Worm (Caenorhabditis elegans) whole organism, L4 larva: ENCODE data around the gene W06D11.1.

ENCODE experiments used
- R02D3.7 ChIP-seq: fragments of 150-350 bp; sonication (generic microtip); optimal IDR thresholded peaks from 3 replicates; lab custom pipeline; 2014; ENCODE audit warnings: missing biosample characterization, missing genetic modification characterization
- Y75B8A.6 ChIP-seq: fragments of 200-800 bp; sonication (Bioruptor generic); IDR thresholded peaks from 2 replicates; pipeline ENCODE4 v1.3.6; 2022; ENCODE audit warnings: missing genetic modification reagents, missing genetic modification characterization, missing compliant biosample characterization
- ZK337.2 ChIP-seq: fragments of 200-800 bp; sonication (Bioruptor generic); IDR thresholded peaks from 2 replicates; pipeline ENCODE4 v1.3.6; 2022; ENCODE audit warnings: missing genetic modification reagents, missing genetic modification characterization, missing compliant biosample characterization
- ZK546.5 ChIP-seq, 2 experiments: sonication (generic microtip); optimal IDR thresholded peaks; 2 replicates each; lab custom pipeline; 2017; ENCODE audit warnings: missing biosample characterization in 2 of 2, missing genetic modification characterization in 2 of 2
- aha-1 ChIP-seq: fragments of 150-350 bp; peaks from one replicate; lab custom pipeline; 2014; ENCODE audit warnings: missing biosample characterization, missing genetic modification characterization
- ama-1 ChIP-seq: fragments of 150-350 bp; optimal IDR thresholded peaks from 2 replicates; lab custom pipeline; 2014; ENCODE audit warnings: inconsistent platforms, mixed read lengths
- ceh-32 ChIP-seq: sonication (generic microtip); optimal IDR thresholded peaks from 2 replicates; lab custom pipeline; 2016; ENCODE audit warnings: mild to moderate bottlenecking, missing genetic modification characterization, missing compliant biosample characterization; ENCODE audit not compliant: poor library complexity
- ceh-44 ChIP-seq: fragments of 200-800 bp; sonication (Bioruptor generic); IDR thresholded peaks from 2 replicates; pipeline ENCODE4 v1.3.6; 2022; ENCODE audit warnings: missing genetic modification reagents, missing genetic modification characterization, missing compliant biosample characterization
- ces-1 ChIP-seq: fragments of 150-350 bp; sonication (generic microtip); optimal IDR thresholded peaks from 4 replicates; lab custom pipeline; 2014; ENCODE audit warnings: missing biosample characterization, missing genetic modification reagents, missing genetic modification characterization
- cey-2 ChIP-seq: sonication (generic microtip); optimal IDR thresholded peaks from 3 replicates; lab custom pipeline; 2017; ENCODE audit warnings: missing genetic modification characterization, mild to moderate bottlenecking, missing compliant biosample characterization, antibody characterized with exemption, borderline replicate concordance; ENCODE audit not compliant: insufficient read depth
- daf-19 ChIP-seq: fragments of 200-800 bp; sonication (Bioruptor generic); conservative IDR thresholded peaks from 2 replicates; pipeline ENCODE4 v1.3.6; 2022; ENCODE audit warnings: missing genetic modification characterization, missing compliant biosample characterization
- dmd-8 ChIP-seq: fragments of 200-800 bp; sonication (Bioruptor generic); IDR thresholded peaks from 2 replicates; pipeline ENCODE4 v1.3.6; 2022; ENCODE audit warnings: missing genetic modification characterization, missing compliant biosample characterization
- egl-43 ChIP-seq: fragments of 200-800 bp; sonication (Bioruptor generic); IDR thresholded peaks from 2 replicates; pipeline ENCODE4 v1.3.6; 2022; ENCODE audit warnings: missing genetic modification reagents, missing genetic modification characterization, missing compliant biosample characterization
- fkh-10 ChIP-seq: fragments of 150-350 bp; optimal IDR thresholded peaks from 2 replicates; lab custom pipeline; 2014; ENCODE audit warnings: missing biosample characterization, missing genetic modification reagents, missing genetic modification characterization
- hif-1 ChIP-seq, 2 experiments: sonication (generic microtip); optimal IDR thresholded peaks; 2 replicates each; lab custom pipeline; 2016 to 2017; ENCODE audit warnings: missing compliant biosample characterization in 2 of 2, missing genetic modification characterization in 2 of 2, missing genetic modification reagents in 2 of 2, missing genotype in 2 of 2, mild to moderate bottlenecking in 1 of 2
- hlh-11 ChIP-seq: fragments of 200-800 bp; sonication (Bioruptor generic); optimal IDR thresholded peaks from 2 replicates; lab custom pipeline; 2018; ENCODE audit warnings: mild to moderate bottlenecking, missing genetic modification characterization, missing compliant biosample characterization
- lin-29 ChIP-seq: fragments of 200-800 bp; sonication (Bioruptor generic); IDR thresholded peaks from 2 replicates; pipeline ENCODE4 v1.3.6; 2022; ENCODE audit warnings: missing genetic modification reagents, missing genetic modification characterization, missing compliant biosample characterization
- lin-38 ChIP-seq: fragments of 200-800 bp; sonication (Bioruptor generic); IDR thresholded peaks from 2 replicates; pipeline ENCODE4 v1.3.6; 2022; ENCODE audit warnings: missing genetic modification reagents, missing genetic modification characterization, missing compliant biosample characterization
- lsy-2 ChIP-seq, 2 experiments: fragments of 150-350 bp in 1 of 2; sonication (generic microtip) in 1 of 2; optimal IDR thresholded peaks; 2 replicates each; lab custom pipeline; 2014 to 2017; ENCODE audit warnings: missing biosample characterization in 2 of 2, missing genetic modification characterization in 2 of 2
- mdt-29 ChIP-seq: fragments of 200-800 bp; sonication (Bioruptor generic); IDR thresholded peaks from 2 replicates; pipeline ENCODE4 v1.3.6; 2022; ENCODE audit warnings: missing genetic modification reagents, missing genetic modification characterization, missing compliant biosample characterization
- mep-1 ChIP-seq: fragments of 150-350 bp; sonication (generic microtip); optimal IDR thresholded peaks from 3 replicates; lab custom pipeline; 2014; ENCODE audit warnings: missing biosample characterization, missing genetic modification characterization
- mxl-2 ChIP-seq: fragments of 200-800 bp; sonication (Bioruptor generic); conservative IDR thresholded peaks from 2 replicates; pipeline ENCODE4 v1.3.6; 2022; ENCODE audit warnings: missing genetic modification reagents, missing genetic modification characterization, missing compliant biosample characterization
- nhr-11 ChIP-seq: fragments of 150-350 bp; optimal IDR thresholded peaks from 2 replicates; lab custom pipeline; 2014; ENCODE audit warnings: missing biosample characterization, missing genetic modification characterization
- nhr-111 ChIP-seq: fragments of 200-800 bp; sonication (Bioruptor generic); optimal IDR thresholded peaks from 2 replicates; lab custom pipeline; 2018; ENCODE audit warnings: mild to moderate bottlenecking, missing genetic modification characterization, missing compliant biosample characterization
- nhr-237 ChIP-seq: sonication (generic microtip); optimal IDR thresholded peaks from 2 replicates; lab custom pipeline; 2017; ENCODE audit warnings: missing biosample characterization, missing genetic modification characterization
- nhr-25 ChIP-seq: sonication (generic microtip); optimal IDR thresholded peaks from 2 replicates; lab custom pipeline; 2017; ENCODE audit warnings: missing genetic modification characterization, mild to moderate bottlenecking, missing compliant biosample characterization, antibody characterized with exemption, moderate library complexity, borderline replicate concordance; ENCODE audit not compliant: insufficient read depth
- nhr-28 ChIP-seq: fragments of 150-350 bp; optimal IDR thresholded peaks from 2 replicates; lab custom pipeline; 2014; ENCODE audit warnings: missing biosample characterization, missing genetic modification characterization
- nhr-48 ChIP-seq: sonication (generic microtip); optimal IDR thresholded peaks from 2 replicates; lab custom pipeline; 2016; ENCODE audit warnings: mild to moderate bottlenecking, missing genetic modification characterization, missing compliant biosample characterization
- set-16 ChIP-seq: fragments of 200-800 bp; sonication (Bioruptor generic); IDR thresholded peaks from 2 replicates; pipeline ENCODE4 v1.3.6; 2022; ENCODE audit warnings: missing genetic modification reagents, missing genetic modification characterization, missing compliant biosample characterization
- snpc-4 ChIP-seq: fragments of 150-350 bp; optimal IDR thresholded peaks from 2 replicates; lab custom pipeline; 2014; ENCODE audit warnings: missing biosample characterization, missing genetic modification characterization
- spr-3 ChIP-seq: fragments of 200-800 bp; sonication (Bioruptor generic); optimal IDR thresholded peaks from 2 replicates; lab custom pipeline; 2018; ENCODE audit warnings: mild to moderate bottlenecking, missing genetic modification characterization, missing compliant biosample characterization
- tag-97 ChIP-seq: fragments of 200-800 bp; sonication (Bioruptor generic); IDR thresholded peaks from 2 replicates; pipeline ENCODE4 v1.3.6; 2022; ENCODE audit warnings: missing genetic modification characterization, missing compliant biosample characterization
- unc-39 ChIP-seq: sonication (generic microtip); optimal IDR thresholded peaks from 2 replicates; lab custom pipeline; 2017; ENCODE audit warnings: missing biosample characterization, missing genetic modification characterization
- unc-62 ChIP-seq, 3 experiments: fragments of 150-350 bp in 1 of 3; sonication (generic microtip); optimal IDR thresholded peaks in 2 of 3; peaks in 1 of 3; 1 replicate in 1 of 3; 2 replicates in 2 of 3; lab custom pipeline; 2014 to 2017; ENCODE audit warnings: missing biosample characterization in 3 of 3, missing genetic modification characterization in 3 of 3, missing genetic modification reagents in 3 of 3, missing genotype in 1 of 3
- zag-1 ChIP-seq: fragments of 150-350 bp; optimal IDR thresholded peaks from 2 replicates; lab custom pipeline; 2014; ENCODE audit warnings: missing biosample characterization, missing genetic modification characterization
- zip-2 ChIP-seq: fragments of 150-350 bp; optimal IDR thresholded peaks from 2 replicates; lab custom pipeline; 2014; ENCODE audit warnings: missing biosample characterization, missing genetic modification characterization
- ztf-11 ChIP-seq: fragments of 150-350 bp; optimal IDR thresholded peaks from 2 replicates; lab custom pipeline; 2014; ENCODE audit warnings: missing biosample characterization, missing genetic modification characterization

W06D11.1 gene

DNA sequence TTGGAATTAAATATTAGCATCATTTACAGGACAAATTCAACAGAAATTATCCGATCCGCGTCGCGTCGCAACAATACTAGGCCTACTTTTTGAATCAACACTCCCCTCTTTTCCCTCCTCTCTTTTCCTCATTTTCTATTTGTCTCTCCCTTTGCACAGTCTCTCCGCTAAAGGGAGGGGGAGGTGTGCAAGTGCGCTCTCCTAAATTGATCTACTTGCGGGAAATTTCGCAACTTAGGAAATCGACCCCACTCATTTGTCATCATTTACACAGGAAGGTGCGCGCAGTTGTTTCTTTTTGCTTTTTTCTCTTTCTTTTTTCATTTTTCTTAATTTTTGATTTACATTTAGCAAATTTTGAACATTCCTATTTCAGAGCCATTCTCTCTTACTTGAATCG is 11.5 kb upstream of the W06D11.1 start, which contains the start of gene C04B4.2:
TSS of gene C04B4.2 (plus strand) at position 371 of the 400 bp plus-strand sequence.
- no peak for TF ChIP-seq nhr-11 (tag; lab: Kevin White, UChicago)
- TF ChIP-seq daf-19 (GFP tag; lab: Robert Waterston, UW): no peak
- no peak for TF ChIP-seq set-16
- no peak for TF ChIP-seq ceh-44 (GFP tag; lab: Robert Waterston, UW)
- TF ChIP-seq lin-29 (GFP tag; lab: Robert Waterston, UW): no peak
- TF ChIP-seq cey-2 (tag; lab: Kevin White, UChicago): no peak
- TF ChIP-seq fkh-10 (GFP tag; lab: Kevin White, UChicago): no peak
- no peak for TF ChIP-seq mep-1 (tag; lab: Kevin White, UChicago)
- TF ChIP-seq ceh-32 (tag; lab: Kevin White, UChicago): no peak
- no peak for TF ChIP-seq ces-1 (GFP tag; lab: Kevin White, UChicago)

- peak; percentile 63 for TF ChIP-seq aha-1
- peak in 1 of 2 experiments; percentile 91 for TF ChIP-seq unc-62 (GFP tag; optimal IDR thresholded peaks at IDR 0.05 in 1 of 2; lab: Kevin White, UChicago)
- TF ChIP-seq unc-62 (tag; optimal IDR thresholded peaks at IDR 0.05; lab: Kevin White, UChicago): no peak
- no peak for TF ChIP-seq ama-1 (lab: Kevin White, UChicago)
Observed at ce11 chrX:12284161-12284560, 10.2 kb upstream of the W06D11.1 start.

DNA sequence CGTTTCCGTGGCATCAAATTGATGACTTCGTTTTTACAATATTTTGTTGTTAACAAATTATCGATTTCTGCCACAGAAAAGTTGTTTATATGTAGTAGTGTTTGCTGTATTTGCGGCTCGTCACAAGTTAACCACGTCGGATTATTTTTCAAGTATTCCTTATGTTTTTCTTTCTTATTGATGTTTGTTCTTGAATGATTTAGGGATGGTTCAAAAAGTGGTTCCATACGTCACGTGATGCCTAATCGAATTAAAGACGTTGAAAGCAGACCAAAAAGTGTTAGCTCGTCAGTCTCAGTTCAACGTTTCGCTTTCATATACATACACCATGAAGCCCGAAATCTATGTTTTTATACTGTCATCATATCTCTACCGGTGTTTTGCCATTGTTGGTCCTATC is 8.9 kb upstream of the W06D11.1 start, which contains the start of gene lips-2:
TSS of gene lips-2 (plus strand) at position 301 of the 400 bp plus-strand sequence.
- TF ChIP-seq nhr-237 (tag; lab: Kevin White, UChicago) (no peak), tag-97 (GFP tag; lab: Robert Waterston, UW) (no peak), mxl-2 (no peak), ama-1 (lab: Kevin White, UChicago) (no peak), lin-29 (GFP tag; lab: Robert Waterston, UW) (no peak), hif-1 (tag; optimal IDR thresholded peaks at IDR 0.05; lab: Kevin White, UChicago) (no peak)

DNA sequence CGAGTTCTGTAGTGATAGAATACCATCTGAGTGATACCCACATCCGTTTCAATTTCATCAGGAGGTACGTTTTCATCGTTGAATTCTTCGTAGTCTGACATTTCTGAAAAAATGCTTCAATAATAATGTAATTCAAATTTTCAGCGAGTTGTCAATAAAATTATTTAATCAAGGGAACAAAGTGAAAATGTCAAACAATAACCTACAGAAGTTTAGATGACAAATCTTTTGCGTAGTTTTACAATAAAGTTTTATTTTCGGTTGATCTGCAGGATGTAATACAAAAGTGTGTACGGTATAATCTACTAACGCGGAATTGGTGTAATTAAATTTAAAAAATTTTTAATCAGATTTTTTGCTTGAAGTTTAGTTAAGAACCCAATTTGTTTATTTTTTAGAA is 6.1 kb upstream of the W06D11.1 start, which contains the start of gene C04B4.5:
TSS of gene C04B4.5 (minus strand) at position 101 of the 400 bp plus-strand sequence.
- TF ChIP-seq egl-43 (GFP tag; lab: Robert Waterston, UW) (no peak), R02D3.7 (tag; lab: Kevin White, UChicago) (no peak), zag-1 (tag; lab: Kevin White, UChicago) (no peak), ztf-11 (tag; lab: Kevin White, UChicago) (no peak), ZK337.2 (GFP tag; lab: Robert Waterston, UW) (no peak), mdt-29 (no peak), hlh-11 (tag; lab: Kevin White, UChicago) (no peak), hif-1 (tag; optimal IDR thresholded peaks at IDR 0.05; lab: Kevin White, UChicago) (no peak)

ce11 chrX:12290539-12290938 is 3.8 kb upstream of the W06D11.1 start, which contains the start of gene C04B4.4:
C04B4.4 (plus strand) TSS chrX:12290839.
- TF ChIP-seq ceh-32 (tag; lab: Kevin White, UChicago): no peak
- no peak for TF ChIP-seq ZK546.5 (tag; optimal IDR thresholded peaks at IDR 0.05; lab: Kevin White, UChicago)
- TF ChIP-seq, all 104 proteins: peak for 0

DNA sequence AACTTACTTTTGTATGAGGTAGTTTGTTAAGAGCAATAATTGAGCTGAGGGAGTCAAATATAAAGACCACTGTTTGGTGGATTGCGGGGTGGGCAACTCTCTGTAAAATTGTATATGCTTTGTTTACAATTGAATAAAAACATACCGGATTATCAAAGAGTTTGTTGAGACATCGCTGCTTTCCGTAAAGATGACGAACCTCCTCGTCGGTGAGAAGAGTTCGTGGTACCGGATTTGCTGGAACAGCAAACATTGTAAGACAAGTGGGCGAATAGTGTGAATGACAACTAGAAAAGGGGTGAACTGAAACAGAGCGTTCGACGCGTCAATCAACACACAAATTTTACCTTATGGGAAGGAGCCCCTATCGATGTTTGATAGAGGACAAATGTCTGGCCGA is 2.0 kb downstream of the W06D11.1 start, which contains the start of gene W06D11.2:
TSS of gene W06D11.2 (minus strand) at position 339 of the 400 bp plus-strand sequence.
- TF ChIP-seq ZK546.5 (tag; optimal IDR thresholded peaks at IDR 0.05; lab: Kevin White, UChicago): no peak
- TF ChIP-seq unc-62 (GFP tag; optimal IDR thresholded peaks at IDR 0.05 in 1 of 2; lab: Kevin White, UChicago): peak in 1 of 2 experiments; percentile 96
- no peak for TF ChIP-seq unc-62 (tag; optimal IDR thresholded peaks at IDR 0.05; lab: Kevin White, UChicago)

DNA sequence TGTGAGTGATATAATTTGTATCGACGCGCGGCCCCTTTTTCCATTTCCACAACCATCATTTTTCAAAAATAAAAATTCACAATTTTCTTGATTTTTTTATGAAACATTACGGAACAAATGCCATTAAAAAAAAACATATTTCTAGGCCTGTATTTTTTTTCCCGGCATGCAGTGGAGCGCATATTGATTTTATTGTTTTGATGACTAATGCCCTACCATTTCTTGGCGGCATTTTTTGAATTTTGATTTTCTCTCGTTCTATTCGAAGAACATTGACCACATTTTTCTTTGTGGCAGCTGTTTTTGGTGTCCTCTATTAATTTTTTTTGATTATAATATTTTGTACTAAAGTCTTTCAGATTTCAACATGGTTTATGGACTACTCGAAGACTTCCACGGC is 4.0 kb downstream of the W06D11.1 start, which contains the start of gene W06D11.3:
TSS of gene W06D11.3 (plus strand) at position 360 of the 400 bp plus-strand sequence.
- TF ChIP-seq spr-3: no peak
- TF ChIP-seq nhr-111: no peak
- no peak for TF ChIP-seq nhr-25 (tag; lab: Kevin White, UChicago)
- no peak for TF ChIP-seq lsy-2 (tag; optimal IDR thresholded peaks at IDR 0.05; lab: Kevin White, UChicago)
- no peak for TF ChIP-seq unc-62 (GFP tag; optimal IDR thresholded peaks at IDR 0.05 in 1 of 2; lab: Kevin White, UChicago)
- no peak for TF ChIP-seq unc-62 (tag; optimal IDR thresholded peaks at IDR 0.05; lab: Kevin White, UChicago)
- TF ChIP-seq nhr-28 (tag; lab: Kevin White, UChicago): no peak
- no peak for TF ChIP-seq Y75B8A.6 (GFP tag; lab: Robert Waterston, UW)
- TF ChIP-seq lin-38: no peak
- no peak for TF ChIP-seq tag-97 (GFP tag; lab: Robert Waterston, UW)
- TF ChIP-seq snpc-4 (tag; lab: Kevin White, UChicago): no peak
- no peak for TF ChIP-seq unc-39 (tag; lab: Kevin White, UChicago)
- TF ChIP-seq zip-2 (tag; lab: Kevin White, UChicago): no peak
- no peak for TF ChIP-seq ZK546.5 (tag; optimal IDR thresholded peaks at IDR 0.05; lab: Kevin White, UChicago)
- TF ChIP-seq dmd-8 (GFP tag; lab: Robert Waterston, UW): no peak
- TF ChIP-seq nhr-48 (tag; lab: Kevin White, UChicago): no peak
